Worm (Caenorhabditis elegans): Measurements from ENCODE around the gene lec-3.

lec-3 gene

ce11 chrII:9984866-9985336 is 6.0 kb upstream of the lec-3 start (continued):
- TF ChIP-seq sma-3 (GFP tag; optimal IDR thresholded peaks at IDR 0.05): peak; percentile 11
- TF ChIP-seq nhr-129 (tag; optimal IDR thresholded peaks at IDR 0.05): peak; percentile 82
- no peak for TF ChIP-seq R02D3.7 (tag; optimal IDR thresholded peaks at IDR 0.05)
- TF ChIP-seq ama-1 (optimal IDR thresholded peaks at IDR 0.05): no peak
- peak; percentile 8 for TF ChIP-seq egl-27 (tag; optimal IDR thresholded peaks at IDR 0.05)
- no peak for TF ChIP-seq elt-3 (tag; optimal IDR thresholded peaks at IDR 0.05)
- peak; percentile 72 for TF ChIP-seq C34F6.9 (tag; optimal IDR thresholded peaks at IDR 0.05)
- no peak for TF ChIP-seq aly-2 (tag; optimal IDR thresholded peaks at IDR 0.05)
- TF ChIP-seq elt-1 (tag; optimal IDR thresholded peaks at IDR 0.05): no peak
- peak; percentile 87 for TF ChIP-seq sem-4 (tag; optimal IDR thresholded peaks at IDR 0.05)

DNA sequence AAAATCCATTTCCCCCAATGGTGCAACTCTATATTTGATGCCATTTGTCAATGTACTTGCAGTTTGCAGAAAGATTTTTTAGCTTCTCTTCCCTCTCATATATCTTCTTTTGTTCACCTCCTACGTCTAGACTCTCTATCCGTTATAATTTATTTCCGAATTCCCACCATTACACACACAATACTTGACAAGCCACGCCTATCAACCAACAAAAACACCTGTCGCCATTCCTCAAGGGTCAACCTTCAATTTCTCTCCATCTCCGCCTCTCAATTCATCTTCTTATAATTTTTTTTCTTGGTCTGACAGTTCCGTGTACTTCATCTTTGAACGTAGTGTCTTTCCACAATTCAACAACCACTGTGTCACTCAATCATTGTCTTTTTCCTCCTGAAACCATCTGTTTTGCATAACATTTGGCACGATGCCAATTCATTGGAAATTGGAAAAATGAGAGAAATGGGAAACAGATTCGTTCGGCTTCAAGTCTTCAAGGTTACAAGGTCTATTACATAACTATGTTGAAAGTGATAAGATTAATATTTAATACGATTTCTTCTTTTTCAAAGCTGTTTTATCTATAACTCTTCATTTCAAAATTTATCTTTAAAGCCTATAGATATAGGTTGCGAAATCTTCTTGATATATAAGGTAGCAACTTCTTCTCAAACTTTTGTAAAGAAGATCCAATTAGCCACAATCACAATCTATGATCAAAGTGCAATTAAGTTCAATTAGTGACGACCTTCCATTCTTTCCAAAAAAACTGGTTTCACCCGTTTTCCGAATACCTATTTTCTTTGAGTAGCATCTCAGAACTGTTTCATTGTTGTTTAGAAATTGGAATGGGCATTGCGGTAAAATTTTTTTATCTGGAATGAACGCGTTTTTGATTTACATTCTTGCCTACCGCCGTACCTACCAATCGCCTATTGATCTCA is 4.0 kb upstream of the lec-3 start:
- TF ChIP-seq ztf-11 (tag; optimal IDR thresholded peaks at IDR 0.05): no peak
- peak; percentile 30 for TF ChIP-seq sma-9 (GFP tag; optimal IDR thresholded peaks at IDR 0.05)
- TF ChIP-seq sma-9 (tag; optimal IDR thresholded peaks at IDR 0.05): no peak
- peak; percentile 54 for TF ChIP-seq nhr-25 (tag; optimal IDR thresholded peaks at IDR 0.05)
- TF ChIP-seq unc-39 (tag; optimal IDR thresholded peaks at IDR 0.05): no peak
- TF ChIP-seq ztf-1 (GFP tag; conservative IDR thresholded peaks at IDR 0.05): no peak
- no peak for TF ChIP-seq lsy-2 (tag; optimal IDR thresholded peaks at IDR 0.05)
- peak; percentile 65 for TF ChIP-seq mab-5 (tag; optimal IDR thresholded peaks at IDR 0.05)

DNA sequence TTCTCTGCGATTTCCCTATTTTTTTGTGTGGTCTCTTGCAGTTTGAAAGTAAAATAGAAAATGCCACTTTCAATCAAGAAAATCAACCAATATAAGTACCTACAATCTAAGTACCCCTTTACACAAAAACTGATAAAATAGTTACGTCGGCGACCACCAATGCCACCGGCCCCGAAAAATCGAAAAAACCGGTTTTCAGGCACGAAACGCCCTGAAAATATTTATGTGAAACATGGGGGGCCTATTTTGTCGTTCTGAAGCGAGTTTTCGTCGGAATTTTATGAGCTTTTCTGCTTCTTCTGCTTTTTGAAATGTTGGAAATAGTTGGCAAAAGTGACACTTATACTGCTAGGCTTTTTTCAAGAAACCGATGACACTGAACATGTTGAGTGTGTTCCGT is 2.3 kb upstream of the lec-3 start:
- TF ChIP-seq snpc-4 (tag; optimal IDR thresholded peaks at IDR 0.05) (no peak), nhr-12 (tag; optimal IDR thresholded peaks at IDR 0.05) (no peak), lin-39 (tag; optimal IDR thresholded peaks at IDR 0.05) (no peak), sma-9 (GFP tag; optimal IDR thresholded peaks at IDR 0.05) (no peak), sma-9 (tag; optimal IDR thresholded peaks at IDR 0.05) (no peak), elt-1 (tag; optimal IDR thresholded peaks at IDR 0.05) (no peak)

DNA sequence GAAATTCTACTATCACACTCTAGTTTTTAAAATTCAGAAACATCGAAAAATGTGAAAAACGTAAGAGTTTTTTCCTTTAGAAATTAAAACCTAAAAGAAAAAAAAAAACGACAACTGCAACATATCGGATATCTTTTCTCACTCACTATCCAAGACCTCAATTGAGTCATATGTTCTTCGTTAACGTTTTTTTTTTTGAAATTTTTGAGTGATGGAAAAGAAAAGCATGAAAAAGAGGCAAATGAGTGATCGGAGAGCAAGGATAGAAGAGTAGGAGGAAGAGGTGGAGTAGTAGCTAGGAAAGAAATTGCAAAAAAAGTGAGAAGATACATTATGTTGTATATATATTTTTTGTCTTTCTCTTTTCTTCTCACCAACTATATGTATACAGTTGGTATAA is 1.4 kb upstream of the lec-3 start:
- TF ChIP-seq C34F6.9 (tag; optimal IDR thresholded peaks at IDR 0.05): peak; percentile 37
- no peak for TF ChIP-seq unc-62 (GFP tag; optimal IDR thresholded peaks at IDR 0.05)
- TF ChIP-seq ceh-82 (tag; optimal IDR thresholded peaks at IDR 0.05): no peak
- no peak for TF ChIP-seq sma-3 (GFP tag; optimal IDR thresholded peaks at IDR 0.05)
- TF ChIP-seq F13H6.1 (tag; optimal IDR thresholded peaks at IDR 0.05): peak; percentile 25

DNA sequence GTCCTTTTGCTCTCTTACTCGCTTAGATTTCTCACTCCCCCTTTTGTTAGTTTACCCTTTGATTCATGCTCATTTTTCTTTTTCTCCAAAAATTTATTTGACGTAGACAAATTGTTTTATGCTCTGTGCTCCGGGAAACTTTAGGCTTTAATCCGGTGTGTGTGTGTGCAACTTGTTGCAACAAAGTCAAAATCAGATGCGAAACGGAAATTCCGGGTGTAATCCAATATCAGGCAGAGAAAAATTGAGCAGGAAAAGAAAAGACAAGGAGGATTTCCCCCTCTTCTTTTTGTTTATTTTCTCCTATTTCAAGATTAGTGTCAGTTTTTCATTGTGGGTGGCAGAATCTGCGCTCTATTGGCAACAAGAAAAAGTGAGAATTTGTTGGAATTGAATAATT is 1.6 kb downstream of the lec-3 start:
- TF ChIP-seq ztf-11 (tag; optimal IDR thresholded peaks at IDR 0.05) (no peak), lin-13 (GFP tag; optimal IDR thresholded peaks at IDR 0.05) (no peak), sma-9 (GFP tag; optimal IDR thresholded peaks at IDR 0.05) (peak; percentile 22), sma-9 (tag; optimal IDR thresholded peaks at IDR 0.05) (no peak), ztf-1 (GFP tag; conservative IDR thresholded peaks at IDR 0.05) (no peak), F13H6.1 (tag; optimal IDR thresholded peaks at IDR 0.05) (peak; percentile 38)

- no peak for TF ChIP-seq egl-27 (tag; optimal IDR thresholded peaks at IDR 0.05)
- no peak for TF ChIP-seq mdl-1 (tag; optimal IDR thresholded peaks at IDR 0.05)
- no peak for TF ChIP-seq nhr-77 (tag; optimal IDR thresholded peaks at IDR 0.05)
- no peak for TF ChIP-seq fos-1 (tag; optimal IDR thresholded peaks at IDR 0.05)
- no peak for TF ChIP-seq alr-1 (tag; optimal IDR thresholded peaks at IDR 0.05)
- TF ChIP-seq elt-1 (tag; optimal IDR thresholded peaks at IDR 0.05): no peak
- TF ChIP-seq sma-9 (GFP tag; optimal IDR thresholded peaks at IDR 0.05): no peak
- TF ChIP-seq sma-9 (tag; optimal IDR thresholded peaks at IDR 0.05): no peak
- no peak for TF ChIP-seq ceh-82 (tag; optimal IDR thresholded peaks at IDR 0.05)
- no peak for TF ChIP-seq nhr-237 (tag; optimal IDR thresholded peaks at IDR 0.05)
- no peak for TF ChIP-seq ztf-1 (GFP tag; conservative IDR thresholded peaks at IDR 0.05)
- TF ChIP-seq gmeb-1 (tag; optimal IDR thresholded peaks at IDR 0.05): no peak
- TF ChIP-seq aly-2 (tag; optimal IDR thresholded peaks at IDR 0.05): no peak
- TF ChIP-seq ama-1 (optimal IDR thresholded peaks at IDR 0.05): no peak
- TF ChIP-seq nhr-21 (tag; optimal IDR thresholded peaks at IDR 0.05): no peak
- TF ChIP-seq F13H6.1 (tag; optimal IDR thresholded peaks at IDR 0.05): no peak
- no peak for TF ChIP-seq lin-13 (GFP tag; optimal IDR thresholded peaks at IDR 0.05)
- TF ChIP-seq unc-39 (tag; optimal IDR thresholded peaks at IDR 0.05): no peak
- TF ChIP-seq elt-3 (tag; optimal IDR thresholded peaks at IDR 0.05): no peak
Observed at ce11 chrII:9994679-9995078, 3.8 kb downstream of the lec-3 start.
